Worm (Caenorhabditis elegans): ENCODE results near the gene gln-6.

gln-6 gene

ce11 chrIV:9733904-9734303, 6.8 kb downstream of the gln-6 start:
- TF ChIP-seq tbx-2 (tag; optimal IDR thresholded peaks at IDR 0.05) (no peak), ceh-24 (tag; optimal IDR thresholded peaks at IDR 0.05) (no peak), ceh-6 (GFP tag; optimal IDR thresholded peaks at IDR 0.05) (no peak), K09A11.1 (tag; optimal IDR thresholded peaks at IDR 0.05; ENCODE audit: insufficient read depth) (no peak), pag-3 (tag; optimal IDR thresholded peaks at IDR 0.05; ENCODE audit: borderline replicate concordance) (no peak), ceh-19 (GFP tag; optimal IDR thresholded peaks at IDR 0.05) (no peak), dmd-4 (tag; optimal IDR thresholded peaks at IDR 0.05; ENCODE audit: borderline replicate concordance) (no peak), nhr-11 (tag; optimal IDR thresholded peaks at IDR 0.05) (no peak), elt-4 (tag; optimal IDR thresholded peaks at IDR 0.05) (no peak), Y22D7AL.16 (tag; optimal IDR thresholded peaks at IDR 0.05) (no peak), pqm-1 (tag; optimal IDR thresholded peaks at IDR 0.05) (no peak), hlh-6 (tag; optimal IDR thresholded peaks at IDR 0.05) (no peak), ceh-14 (tag; optimal IDR thresholded peaks at IDR 0.05) (no peak), pax-1 (tag; optimal IDR thresholded peaks at IDR 0.05) (no peak), ceh-2 (tag; optimal IDR thresholded peaks at IDR 0.05) (no peak), ceh-9 (tag; optimal IDR thresholded peaks at IDR 0.05) (no peak), fkh-10 (GFP tag; optimal IDR thresholded peaks at IDR 0.05) (no peak), K02D7.2 (tag; optimal IDR thresholded peaks at IDR 0.05) (no peak)

- TF ChIP-seq K02D7.2 (tag; optimal IDR thresholded peaks at IDR 0.05): no peak
- TF ChIP-seq ceh-31 (tag; optimal IDR thresholded peaks at IDR 0.05): no peak
- TF ChIP-seq pha-4 (tag; optimal IDR thresholded peaks at IDR 0.05): no peak
- no peak for TF ChIP-seq C08G9.2 (tag; optimal IDR thresholded peaks at IDR 0.05)
- no peak for TF ChIP-seq Y22D7AL.16 (tag; optimal IDR thresholded peaks at IDR 0.05)
- TF ChIP-seq mec-3 (tag; optimal IDR thresholded peaks at IDR 0.05; ENCODE audit: borderline replicate concordance): no peak
- no peak for TF ChIP-seq pros-1 (tag; optimal IDR thresholded peaks at IDR 0.05)
- no peak for TF ChIP-seq ceh-48 (tag; optimal IDR thresholded peaks at IDR 0.05)
- no peak for TF ChIP-seq ahr-1 (tag; optimal IDR thresholded peaks at IDR 0.05)
- no peak for TF ChIP-seq ceh-45 (GFP tag; IDR thresholded peaks at IDR 0.05)
- no peak for TF ChIP-seq tbx-2 (tag; optimal IDR thresholded peaks at IDR 0.05)
- TF ChIP-seq hlh-6 (tag; optimal IDR thresholded peaks at IDR 0.05): no peak
- TF ChIP-seq sox-4 (tag; optimal IDR thresholded peaks at IDR 0.05): no peak
- TF ChIP-seq ceh-24 (tag; optimal IDR thresholded peaks at IDR 0.05): no peak
- no peak for TF ChIP-seq ztf-16 (tag; optimal IDR thresholded peaks at IDR 0.05)
Measured at ce11 chrIV:9728376-9728775, 12.3 kb downstream of the gln-6 start, which contains the start of gene nhr-100. Gene nhr-100, plus strand, starts transcription at chrIV:9728676.

ce11 chrIV:9727217-9727616, 13.5 kb downstream of the gln-6 start:
- no peak for TF ChIP-seq sox-4 (tag; optimal IDR thresholded peaks at IDR 0.05)
- TF ChIP-seq ttx-3 (tag; optimal IDR thresholded peaks at IDR 0.05): no peak
- no peak for TF ChIP-seq nhr-11 (tag; optimal IDR thresholded peaks at IDR 0.05)

ce11 chrIV:9725468-9725985, 15.2 kb downstream of the gln-6 start:
- TF ChIP-seq sdc-2 (tag; optimal IDR thresholded peaks at IDR 0.05) (no peak), ceh-24 (tag; optimal IDR thresholded peaks at IDR 0.05) (no peak), K09A11.1 (tag; optimal IDR thresholded peaks at IDR 0.05; ENCODE audit: insufficient read depth) (no peak), pros-1 (tag; optimal IDR thresholded peaks at IDR 0.05) (no peak), ceh-48 (tag; optimal IDR thresholded peaks at IDR 0.05) (no peak), hlh-6 (tag; optimal IDR thresholded peaks at IDR 0.05) (no peak), syd-9 (tag; optimal IDR thresholded peaks at IDR 0.05) (no peak), pqm-1 (tag; optimal IDR thresholded peaks at IDR 0.05) (no peak), mec-3 (tag; optimal IDR thresholded peaks at IDR 0.05; ENCODE audit: borderline replicate concordance) (no peak), F13H6.1 (tag; optimal IDR thresholded peaks at IDR 0.05) (no peak), zip-5 (tag; optimal IDR thresholded peaks at IDR 0.05) (no peak), hlh-8 (tag; optimal IDR thresholded peaks at IDR 0.05) (no peak), hlh-13 (GFP tag; optimal IDR thresholded peaks at IDR 0.05) (no peak)

Measured in whole organism, late embryonic.